Fruit fly (Drosophila melanogaster) whole organism, embryonic: ENCODE results near the gene Acp65Aa.
A peak's percentile ranks its signal among the peaks of the same experiment; 100 is the strongest.

Source experiments
- B-H1 ChIP-seq: fragments of 200-800 bp; sonication (Bioruptor generic); IDR thresholded peaks from 3 replicates; pipeline ENCODE4 v1.3.6; 2022; ENCODE audit warnings: missing biosample characterization, missing genetic modification characterization
- CG10979 ChIP-seq: fragments of 200-800 bp; sonication (Bioruptor generic); optimal IDR thresholded peaks from 2 replicates; lab custom pipeline; 2018; ENCODE audit warnings: missing biosample characterization, mild to moderate bottlenecking, missing genetic modification characterization, moderate library complexity
- CG11247 ChIP-seq: fragments of 200-800 bp; sonication (Bioruptor generic); IDR thresholded peaks from 2 replicates; pipeline ENCODE4 v1.3.6; 2022; ENCODE audit warnings: missing biosample characterization, missing genetic modification characterization
- CG15269 ChIP-seq: fragments of 200-800 bp; sonication (Bioruptor generic); optimal IDR thresholded peaks from 2 replicates; lab custom pipeline; 2018; ENCODE audit warnings: missing biosample characterization, mild to moderate bottlenecking, missing genetic modification characterization, moderate library complexity
- CG15514 ChIP-seq: fragments of 200-800 bp; sonication (Bioruptor generic); optimal IDR thresholded peaks from 3 replicates; lab custom pipeline; 2017; ENCODE audit warnings: missing biosample characterization, missing genetic modification characterization, mild to moderate bottlenecking, moderate library complexity, missing genetic modification reagents
- CG15696 ChIP-seq: fragments of 200-800 bp; sonication (Bioruptor generic); optimal IDR thresholded peaks from 2 replicates; lab custom pipeline; 2019; ENCODE audit warnings: missing biosample characterization, mild to moderate bottlenecking, missing genetic modification characterization, moderate library complexity
- CG1602 ChIP-seq: fragments of 200-800 bp; sonication (Bioruptor generic); optimal IDR thresholded peaks from 3 replicates; lab custom pipeline; 2016; ENCODE audit warnings: missing biosample characterization, missing genetic modification characterization
- CG3407 ChIP-seq: fragments of 200-800 bp; sonication (Bioruptor generic); optimal IDR thresholded peaks from 2 replicates; lab custom pipeline; 2018; ENCODE audit warnings: missing biosample characterization, mild to moderate bottlenecking, missing genetic modification characterization
- CG7987 ChIP-seq: fragments of 200-800 bp; sonication (Bioruptor generic); optimal IDR thresholded peaks from 2 replicates; lab custom pipeline; 2018; ENCODE audit warnings: missing biosample characterization, mild to moderate bottlenecking, missing genetic modification characterization, moderate library complexity
- CG8281 ChIP-seq: fragments of 200-800 bp; sonication (Bioruptor generic); optimal IDR thresholded peaks from 2 replicates; lab custom pipeline; 2018; ENCODE audit warnings: missing biosample characterization, mild to moderate bottlenecking, missing genetic modification characterization, moderate library complexity
- CG8388 ChIP-seq: fragments of 200-800 bp; sonication (Bioruptor generic); optimal IDR thresholded peaks from 2 replicates; lab custom pipeline; 2019; ENCODE audit warnings: missing biosample characterization, mild to moderate bottlenecking, missing genetic modification characterization, moderate library complexity
- CG8478 ChIP-seq: fragments of >200 bp; optimal IDR thresholded peaks from 2 replicates; lab custom pipeline; 2018
- CG9727 ChIP-seq: fragments of 200-800 bp; sonication (Bioruptor generic); optimal IDR thresholded peaks from 3 replicates; lab custom pipeline; 2017; ENCODE audit warnings: missing biosample characterization, mild to moderate bottlenecking, missing genetic modification characterization
- D ChIP-seq, 2 experiments: fragments of 200-800 bp in 1 of 2; fragments of >200 bp in 1 of 2; sonication (Bioruptor generic) in 1 of 2; optimal IDR thresholded peaks; 2 replicates in 1 of 2; 3 replicates in 1 of 2; lab custom pipeline; 2017; ENCODE audit warnings: mild to moderate bottlenecking in 1 of 2, missing biosample characterization in 1 of 2, missing genetic modification characterization in 1 of 2, missing genetic modification reagents in 1 of 2
- D19A ChIP-seq: fragments of 200-800 bp; optimal IDR thresholded peaks from 3 replicates; lab custom pipeline; 2019; ENCODE audit warnings: missing biosample characterization, mild to moderate bottlenecking, missing genetic modification characterization, moderate library complexity
- D19B ChIP-seq: fragments of 200-800 bp; sonication (Bioruptor generic); optimal IDR thresholded peaks from 2 replicates; lab custom pipeline; 2017; ENCODE audit warnings: missing biosample characterization, mild to moderate bottlenecking, missing genetic modification characterization
- Deaf1 ChIP-seq: fragments of 200-800 bp; optimal IDR thresholded peaks from 3 replicates; lab custom pipeline; 2019; ENCODE audit warnings: missing biosample characterization, mild to moderate bottlenecking, missing genetic modification characterization, moderate library complexity
- Mrtf ChIP-seq: fragments of 200-800 bp; sonication (Bioruptor generic); IDR thresholded peaks from 3 replicates; pipeline ENCODE4 v1.3.6; 2022; ENCODE audit warnings: missing biosample characterization, missing genetic modification characterization
- NFAT ChIP-seq: fragments of 200-800 bp; sonication (Bioruptor generic); IDR thresholded peaks from 2 replicates; pipeline ENCODE4 v1.3.6; 2022; ENCODE audit warnings: missing biosample characterization, missing genetic modification characterization
- Rfx ChIP-seq: fragments of 200-800 bp; sonication (Bioruptor generic); IDR thresholded peaks from 2 replicates; pipeline ENCODE4 v1.3.6; 2022; ENCODE audit warnings: missing biosample characterization, missing genetic modification characterization
- Side ChIP-seq: fragments of 200-800 bp; sonication (Bioruptor generic); optimal IDR thresholded peaks from 2 replicates; lab custom pipeline; 2016; ENCODE audit warnings: missing biosample characterization, missing genetic modification characterization
- bab2 ChIP-seq: fragments of 200-800 bp; sonication (Bioruptor generic); optimal IDR thresholded peaks from 2 replicates; lab custom pipeline; 2016; ENCODE audit warnings: missing biosample characterization, missing genetic modification characterization
- bigmax ChIP-seq: fragments of 200-800 bp; sonication (Bioruptor generic); optimal IDR thresholded peaks from 2 replicates; lab custom pipeline; 2018; ENCODE audit warnings: missing biosample characterization, mild to moderate bottlenecking, missing genetic modification characterization
- cato ChIP-seq: fragments of 200-800 bp; sonication (Bioruptor generic); optimal IDR thresholded peaks from 2 replicates; lab custom pipeline; 2016; ENCODE audit warnings: missing biosample characterization, missing genetic modification characterization, borderline replicate concordance
- cg ChIP-seq: fragments of 200-800 bp; sonication (Bioruptor generic); optimal IDR thresholded peaks from 3 replicates; lab custom pipeline; 2019; ENCODE audit warnings: missing biosample characterization, mild to moderate bottlenecking, missing genetic modification characterization, moderate library complexity
- chif ChIP-seq, 2 experiments: fragments of 200-800 bp; sonication (Bioruptor generic); optimal IDR thresholded peaks; 3 replicates each; lab custom pipeline; 2016; ENCODE audit warnings: missing biosample characterization in 2 of 2, missing genetic modification characterization in 2 of 2
- croc ChIP-seq: fragments of 200-800 bp; sonication (Bioruptor generic); conservative IDR thresholded peaks from 3 replicates; pipeline ENCODE4 v1.3.6; 2022; ENCODE audit warnings: missing biosample characterization, missing genetic modification characterization
- danr ChIP-seq: fragments of 200-800 bp; sonication (Bioruptor generic); IDR thresholded peaks from 2 replicates; pipeline ENCODE4 v1.3.6; 2022; ENCODE audit warnings: missing biosample characterization, missing genetic modification characterization
- dmrt99B ChIP-seq: fragments of 200-800 bp; sonication (Bioruptor generic); optimal IDR thresholded peaks from 2 replicates; lab custom pipeline; 2018; ENCODE audit warnings: missing biosample characterization, mild to moderate bottlenecking, missing genetic modification characterization, moderate library complexity
- hkb ChIP-seq, 2 experiments: fragments of 200-800 bp in 1 of 2; fragments of >200 bp in 1 of 2; sonication (Bioruptor generic) in 1 of 2; IDR thresholded peaks in 1 of 2; optimal IDR thresholded peaks in 1 of 2; 2 replicates each; pipeline versions ENCODE4 v1.3.6 to Lab custom; 2017 to 2022; ENCODE audit warnings: missing biosample characterization in 1 of 2, missing genetic modification characterization in 1 of 2
- insv ChIP-seq, 2 experiments: fragments of 200-800 bp; sonication (Bioruptor generic); optimal IDR thresholded peaks; 3 replicates each; lab custom pipeline; 2016 to 2018; ENCODE audit warnings: missing biosample characterization in 2 of 2, missing genetic modification characterization in 2 of 2
- lmd ChIP-seq: fragments of 200-800 bp; sonication (Bioruptor generic); IDR thresholded peaks from 2 replicates; pipeline ENCODE4 v1.3.6; 2022; ENCODE audit warnings: missing biosample characterization, missing genetic modification characterization
- lola ChIP-seq, 3 experiments: fragments of >200 bp in 2 of 3; fragments of 200-800 bp in 1 of 3; sonication (Bioruptor generic) in 1 of 3; optimal IDR thresholded peaks; 2 replicates each; lab custom pipeline; 2017 to 2019; ENCODE audit warnings: missing biosample characterization in 3 of 3, missing genetic modification characterization in 3 of 3, mild to moderate bottlenecking in 1 of 3, moderate library complexity in 1 of 3
- nom ChIP-seq: fragments of 200-800 bp; sonication (Bioruptor generic); optimal IDR thresholded peaks from 2 replicates; lab custom pipeline; 2017; ENCODE audit warnings: missing biosample characterization, missing genetic modification characterization, mild to moderate bottlenecking, moderate library complexity, missing genetic modification reagents
- pho ChIP-seq: fragments of 200-800 bp; sonication (Bioruptor generic); optimal IDR thresholded peaks from 2 replicates; lab custom pipeline; 2016; ENCODE audit warnings: missing biosample characterization, missing genetic modification characterization
- prd ChIP-seq, 3 experiments: fragments of >200 bp in 2 of 3; fragments of 200-800 bp in 1 of 3; sonication (Bioruptor generic) in 1 of 3; optimal IDR thresholded peaks in 2 of 3; IDR thresholded peaks in 1 of 3; 2 replicates in 2 of 3; 3 replicates in 1 of 3; pipeline versions ENCODE4 v1.3.6 to Lab custom; 2017 to 2022; ENCODE audit warnings: missing biosample characterization in 1 of 3, missing genetic modification characterization in 1 of 3
- row ChIP-seq: fragments of 200-800 bp; sonication (Bioruptor generic); IDR thresholded peaks from 3 replicates; pipeline ENCODE4 v1.3.6; 2022; ENCODE audit warnings: missing biosample characterization, missing genetic modification characterization
- sens ChIP-seq: fragments of 200-800 bp; sonication (Bioruptor generic); peaks from one replicate; lab custom pipeline; 2016; ENCODE audit warnings: missing biosample characterization, missing genetic modification characterization
- slbo ChIP-seq: fragments of 200-800 bp; sonication (Bioruptor generic); IDR thresholded peaks from 2 replicates; pipeline ENCODE4 v1.3.6; 2022; ENCODE audit warnings: missing biosample characterization, missing genetic modification characterization
- ssp ChIP-seq: fragments of 200-800 bp; sonication (Bioruptor generic); IDR thresholded peaks from 2 replicates; pipeline ENCODE4 v1.3.6; 2022; ENCODE audit warnings: missing biosample characterization, missing genetic modification characterization
- tll ChIP-seq, 2 experiments: fragments of 200-800 bp in 1 of 2; fragments of >200 bp in 1 of 2; sonication (Bioruptor generic) in 1 of 2; optimal IDR thresholded peaks; 2 replicates each; lab custom pipeline; 2017 to 2019; ENCODE audit warnings: missing biosample characterization in 2 of 2, missing genetic modification characterization in 2 of 2, mild to moderate bottlenecking in 1 of 2, moderate library complexity in 1 of 2
- vnd ChIP-seq: fragments of 200-800 bp; sonication (Bioruptor generic); IDR thresholded peaks from 3 replicates; pipeline ENCODE4 v1.3.6; 2022; ENCODE audit warnings: missing biosample characterization, missing genetic modification characterization; ENCODE audit not compliant: partially characterized antibody

Acp65Aa gene

dm6 chr3L:6159863-6160262 is 7.3 kb upstream of the Acp65Aa start (continued):
- TF ChIP-seq lola (GFP tag; optimal IDR thresholded peaks at IDR 0.05; lab: Kevin White, UChicago) (peak in 1 of 3 experiments; percentile 62), dmrt99B (peak; percentile 36), CG9727 (GFP tag; lab: Kevin White, UChicago) (peak; percentile 23), CG15696 (tag; lab: Kevin White, UChicago) (peak; percentile 16), Deaf1 (peak; percentile 1), D (optimal IDR thresholded peaks at IDR 0.05; lab: Kevin White, UChicago) (no peak), D (GFP tag; optimal IDR thresholded peaks at IDR 0.05; lab: Kevin White, UChicago) (peak; percentile 0), D19A (tag; lab: Kevin White, UChicago) (peak; percentile 35)

dm6 chr3L:6158530-6158929 is 6.0 kb upstream of the Acp65Aa start, which contains the start of gene Cpr65Ay:
Gene Cpr65Ay, minus strand, starts transcription at chr3L:6158630.
- TF ChIP-seq CG3407 (GFP tag; lab: Kevin White, UChicago), result no peak
- 0 out of 2 replicates have a peak, but pooled peaks have one; percentile 13 for TF ChIP-seq slbo (GFP tag; lab: Robert Waterston, UW)

dm6 chr3L:6157327-6158032 is 4.9 kb upstream of the Acp65Aa start, which contains the start of gene CG13297:
Gene CG13297, minus strand, starts transcription at chr3L:6157377.
- TF ChIP-seq chif (GFP tag; optimal IDR thresholded peaks at IDR 0.05; lab: Kevin White, UChicago) (peak in 1 of 2 experiments; percentile 8), bab2 (no peak), Side (GFP tag; lab: Kevin White, UChicago) (no peak), D19B (GFP tag; lab: Kevin White, UChicago) (peak; percentile 30), slbo (GFP tag; lab: Robert Waterston, UW) (no peak), CG9727 (GFP tag; lab: Kevin White, UChicago) (no peak), CG11247 (GFP tag; lab: Robert Waterston, UW) (no peak), hkb (optimal IDR thresholded peaks at IDR 0.05; lab: Kevin White, UChicago) (no peak), hkb (GFP tag; IDR thresholded peaks at IDR 0.05; lab: Robert Waterston, UW) (peak; percentile 65; the same call in 1 of the 2 replicates), B-H1 (GFP tag; lab: Robert Waterston, UW) (peak; percentile 48; the same call in 2 of the 3 replicates), CG7987 (GFP tag; lab: Kevin White, UChicago) (no peak), croc (GFP tag; lab: Robert Waterston, UW) (peak; percentile 37; the same call in 2 of the 3 replicates), Mrtf (GFP tag; lab: Robert Waterston, UW) (no peak), CG15269 (tag; lab: Kevin White, UChicago) (peak; percentile 75), tll (GFP tag; optimal IDR thresholded peaks at IDR 0.05; lab: Kevin White, UChicago) (no peak), CG8388 (peak; percentile 48), Rfx (0 out of 2 replicates have a peak, but pooled peaks have one; percentile 22), CG10979 (peak; percentile 56), cato (peak; percentile 1), sens (GFP tag; lab: Kevin White, UChicago) (peak; percentile 76), vnd (GFP tag; lab: Robert Waterston, UW) (no peak), CG8281 (tag; lab: Kevin White, UChicago) (peak; percentile 27), cg (GFP tag; lab: Kevin White, UChicago) (no peak), insv (GFP tag; optimal IDR thresholded peaks at IDR 0.05; lab: Kevin White, UChicago) (no peak), bigmax (GFP tag; lab: Kevin White, UChicago) (no peak), lmd (GFP tag; lab: Robert Waterston, UW) (peak; percentile 50; the same call in 1 of the 2 replicates), D (optimal IDR thresholded peaks at IDR 0.05; lab: Kevin White, UChicago) (no peak), D (GFP tag; optimal IDR thresholded peaks at IDR 0.05; lab: Kevin White, UChicago) (peak; percentile 57), danr (GFP tag; lab: Robert Waterston, UW) (peak; percentile 45; the same call in 1 of the 2 replicates), CG15514 (no peak), NFAT (no peak), CG8478 (no peak), row (GFP tag; lab: Robert Waterston, UW) (peak; percentile 70), ssp (GFP tag; lab: Robert Waterston, UW) (no peak; the same call in 1 of the 2 replicates), nom (no peak), CG1602 (GFP tag; lab: Kevin White, UChicago) (peak; percentile 13), prd (optimal IDR thresholded peaks at IDR 0.05; lab: Kevin White, UChicago) (no peak), prd (GFP tag; IDR thresholded peaks at IDR 0.05; lab: Robert Waterston, UW) (peak; percentile 59; the same call in 2 of the 3 replicates), dmrt99B (peak; percentile 88), pho (no peak)
